Fruit fly (Drosophila melanogaster): ENCODE measurements around the gene Spn28Da.

DNA sequence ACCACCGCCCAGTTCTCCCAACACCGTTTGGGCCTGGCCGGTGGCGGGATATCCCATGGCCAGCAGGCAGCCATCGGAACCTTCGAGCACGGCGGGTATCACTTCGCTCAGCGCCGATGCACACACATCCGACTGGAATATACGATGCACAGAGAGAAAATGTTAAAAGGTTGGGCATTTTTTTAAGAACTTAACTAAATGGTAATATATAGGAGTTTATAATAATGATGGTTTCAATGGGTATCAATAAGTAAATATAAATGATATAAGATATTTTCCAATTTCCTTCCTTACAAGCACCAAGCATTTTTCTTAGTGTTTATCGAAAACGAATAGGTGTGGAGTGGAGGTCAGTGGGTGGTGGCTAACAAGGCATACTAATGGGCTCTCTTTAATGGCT, 37.3 kb downstream of the Spn28Da start:
- TF ChIP-seq Dll (optimal IDR thresholded peaks at IDR 0.05), result no peak
- no peak for TF ChIP-seq CG8478 (optimal IDR thresholded peaks at IDR 0.05)
- no peak for TF ChIP-seq psq (optimal IDR thresholded peaks at IDR 0.05)
- no peak for TF ChIP-seq pan (optimal IDR thresholded peaks at IDR 0.05)
- no peak for TF ChIP-seq EcR (GFP tag; optimal IDR thresholded peaks at IDR 0.05)
